Worm (Caenorhabditis elegans) whole organism, L4/young adult: ENCODE data around the gene C12D8.20.

Experiments used
- W03F9.2 ChIP-seq: fragments of 150-350 bp; optimal IDR thresholded peaks from 2 replicates; lab custom pipeline; 2014; ENCODE audit warnings: missing biosample characterization, missing genetic modification characterization
- dao-5 ChIP-seq: sonication (generic microtip); optimal IDR thresholded peaks from 2 replicates; lab custom pipeline; 2016; ENCODE audit warnings: missing genotype, missing genetic modification characterization, moderate library complexity, missing compliant biosample characterization
- him-1 ChIP-seq: sonication (generic microtip); optimal IDR thresholded peaks from 2 replicates; lab custom pipeline; 2016; ENCODE audit warnings: missing genotype, missing genetic modification reagents, missing genetic modification characterization, missing compliant biosample characterization

- TF ChIP-seq dao-5 (tag; lab: Kevin White, UChicago) (no peak), W03F9.2 (no peak), him-1 (tag; lab: Kevin White, UChicago) (no peak)
These were observed 3.5 kb downstream of the C12D8.20 start, which contains the start of gene daf-36 for ce11 chrV:10225610-10226009.
